Worm (Caenorhabditis elegans): ENCODE data around the gene C55C3.7.

C55C3.7 gene

ce11 chrIV:5658897-5659296 is 23.6 kb downstream of the C55C3.7 start:
- no peak for TF ChIP-seq nhr-77 (tag; optimal IDR thresholded peaks at IDR 0.05)
- TF ChIP-seq mxl-2 (GFP tag; conservative IDR thresholded peaks at IDR 0.05) = no peak
- TF ChIP-seq mes-2 (tag; optimal IDR thresholded peaks at IDR 0.05; ENCODE audit: poor library complexity, severe bottlenecking) = peak; percentile 17
- no peak for TF ChIP-seq snpc-4 (tag; optimal IDR thresholded peaks at IDR 0.05)
- peak in 1 of 2 experiments; percentile 24 for TF ChIP-seq hif-1 (tag; optimal IDR thresholded peaks at IDR 0.05)
- no peak for TF ChIP-seq lin-13 (GFP tag; optimal IDR thresholded peaks at IDR 0.05)
- peak; percentile 65 for TF ChIP-seq nhr-48 (tag; optimal IDR thresholded peaks at IDR 0.05)
- peak; percentile 23 for TF ChIP-seq dve-1 (tag; optimal IDR thresholded peaks at IDR 0.05; ENCODE audit: insufficient read depth)
- TF ChIP-seq lsy-2 (tag; optimal IDR thresholded peaks at IDR 0.05) = no peak
- TF ChIP-seq daf-16 (GFP tag; optimal IDR thresholded peaks at IDR 0.05) = no peak
- peak; percentile 48 for TF ChIP-seq daf-16 (tag; optimal IDR thresholded peaks at IDR 0.05)
- no peak for TF ChIP-seq nhr-6 (tag; optimal IDR thresholded peaks at IDR 0.05)
- no peak for TF ChIP-seq nhr-111 (GFP tag; optimal IDR thresholded peaks at IDR 0.05)
- no peak for TF ChIP-seq lin-38 (GFP tag; IDR thresholded peaks at IDR 0.05)
- no peak for TF ChIP-seq egl-43 (GFP tag; IDR thresholded peaks at IDR 0.05)
- 0 out of 2 replicates have a peak, but pooled peaks have one; percentile 17 for TF ChIP-seq mdt-29 (GFP tag; IDR thresholded peaks at IDR 0.05)
- TF ChIP-seq lin-1 (GFP tag; IDR thresholded peaks at IDR 0.05) = peak; percentile 50
- TF ChIP-seq dmd-6 (GFP tag; IDR thresholded peaks at IDR 0.05) = peak; percentile 94
- peak; percentile 40 for TF ChIP-seq hlh-11 (tag; optimal IDR thresholded peaks at IDR 0.05)
- TF ChIP-seq pqm-1 (tag; optimal IDR thresholded peaks at IDR 0.05) = peak; percentile 54
- TF ChIP-seq mxl-3 (GFP tag; optimal IDR thresholded peaks at IDR 0.05) = peak; percentile 12
- peak in 1 of 2 experiments; percentile 6 for TF ChIP-seq mdl-1 (tag; optimal IDR thresholded peaks at IDR 0.05)
- TF ChIP-seq aha-1 (tag) = peak; percentile 37

- TF ChIP-seq hlh-11 (tag; optimal IDR thresholded peaks at IDR 0.05) (peak; percentile 15), egl-43 (GFP tag; IDR thresholded peaks at IDR 0.05) (no peak), dmd-6 (GFP tag; IDR thresholded peaks at IDR 0.05) (peak; percentile 36; the same call in 1 of the 2 replicates), T26A8.4 (GFP tag; IDR thresholded peaks at IDR 0.05) (no peak), unc-62 (GFP tag; optimal IDR thresholded peaks at IDR 0.05 in 1 of 2) (peak in 1 of 2 experiments; percentile 13), unc-62 (tag; optimal IDR thresholded peaks at IDR 0.05) (no peak), nhr-28 (tag; optimal IDR thresholded peaks at IDR 0.05) (peak; percentile 41), daf-16 (GFP tag; optimal IDR thresholded peaks at IDR 0.05) (no peak), daf-16 (tag; optimal IDR thresholded peaks at IDR 0.05) (peak; percentile 31)
These were observed 24.2 kb downstream of the C55C3.7 start for ce11 chrIV:5658225-5658624.

DNA sequence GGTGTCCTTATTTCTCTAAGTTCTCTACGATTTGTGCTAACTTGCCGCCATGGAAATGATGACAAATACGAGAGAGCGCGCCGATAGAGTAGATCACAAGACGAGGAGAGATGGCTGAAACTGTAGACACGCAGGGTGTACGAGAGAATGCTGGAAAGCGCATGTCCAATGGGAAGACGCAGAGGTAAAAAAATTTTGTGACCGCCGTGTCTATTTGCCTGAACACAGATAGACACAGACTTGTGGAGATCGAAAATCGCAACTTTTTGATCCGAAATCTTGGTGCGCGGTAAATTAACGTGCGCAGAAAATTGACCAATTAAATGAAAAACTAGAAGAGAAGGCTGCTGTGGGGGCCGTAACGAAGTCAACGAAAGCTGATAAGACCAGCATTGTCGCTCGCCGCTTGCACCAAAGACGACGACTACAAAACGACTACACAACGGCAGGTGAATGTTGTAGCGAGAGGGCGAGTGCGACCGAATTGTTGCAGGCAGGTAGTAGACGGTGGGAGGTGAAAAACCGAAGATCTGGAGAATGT is 25.3 kb downstream of the C55C3.7 start:
- TF ChIP-seq aha-1 (tag) (peak; percentile 73), T20F7.1 (GFP tag; optimal IDR thresholded peaks at IDR 0.05) (peak; percentile 49), unc-39 (tag; optimal IDR thresholded peaks at IDR 0.05) (no peak), madf-9 (GFP tag; conservative IDR thresholded peaks at IDR 0.05) (no peak), ZK337.2 (GFP tag; IDR thresholded peaks at IDR 0.05) (no peak), tra-1 (GFP tag; IDR thresholded peaks at IDR 0.05) (peak; percentile 44; the same call in 1 of the 2 replicates), pqm-1 (tag; optimal IDR thresholded peaks at IDR 0.05) (no peak), lin-39 (tag; optimal IDR thresholded peaks at IDR 0.05) (no peak), Y105C5A.15 (GFP tag; IDR thresholded peaks at IDR 0.05) (no peak), F37D6.2 (tag; optimal IDR thresholded peaks at IDR 0.05) (no peak), php-3 (GFP tag; IDR thresholded peaks at IDR 0.05) (no peak), lin-1 (GFP tag; IDR thresholded peaks at IDR 0.05) (no peak), jun-1 (tag; optimal IDR thresholded peaks at IDR 0.05) (peak; percentile 62), snpc-4 (tag; optimal IDR thresholded peaks at IDR 0.05) (no peak), mdl-1 (tag; optimal IDR thresholded peaks at IDR 0.05) (peak; percentile 72 to 78), dmd-6 (GFP tag; IDR thresholded peaks at IDR 0.05) (peak; percentile 72), R02D3.7 (tag; optimal IDR thresholded peaks at IDR 0.05) (no peak), skn-1 (tag; optimal IDR thresholded peaks at IDR 0.05) (no peak), madf-5 (GFP tag; IDR thresholded peaks at IDR 0.05) (no peak), dmd-8 (GFP tag; IDR thresholded peaks at IDR 0.05) (no peak), tag-97 (GFP tag; IDR thresholded peaks at IDR 0.05) (no peak), nhr-42 (GFP tag; IDR thresholded peaks at IDR 0.05) (no peak), hmg-1.1 (GFP tag; IDR thresholded peaks at IDR 0.05) (peak; percentile 65), daf-19 (GFP tag; conservative IDR thresholded peaks at IDR 0.05) (no peak), dmd-9 (GFP tag; IDR thresholded peaks at IDR 0.05) (no peak), set-16 (GFP tag; IDR thresholded peaks at IDR 0.05) (0 out of 2 replicates have a peak, but pooled peaks have one; percentile 16), hlh-30 (tag; optimal IDR thresholded peaks at IDR 0.05; ENCODE audit: insufficient read depth) (peak; percentile 94)

All from whole organism, L4 larva.